Worm (Caenorhabditis elegans): ENCODE results near the gene ykt-6.

DNA sequence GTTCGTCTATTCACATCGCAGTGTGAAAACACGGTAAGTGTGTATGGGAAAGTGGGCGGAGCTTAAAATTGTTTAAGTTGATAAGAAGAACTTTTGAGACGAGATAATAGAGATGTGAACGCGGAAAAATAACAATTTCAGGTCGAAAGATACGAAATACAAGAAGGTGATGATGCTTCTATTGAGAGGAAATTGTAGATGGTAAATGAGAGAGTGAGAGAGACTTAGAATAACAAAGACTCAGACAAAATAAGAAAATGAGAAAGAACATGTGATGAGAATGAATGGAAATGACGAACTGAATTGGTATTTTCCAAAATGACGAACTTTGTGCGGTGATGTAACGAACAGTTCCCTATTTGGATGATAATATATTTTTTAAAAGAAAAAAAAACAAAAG, 16.3 kb downstream of the ykt-6 start:
- TF ChIP-seq pqm-1 (tag; optimal IDR thresholded peaks at IDR 0.05) (no peak), unc-86 (tag; optimal IDR thresholded peaks at IDR 0.05) (no peak), ceh-19 (GFP tag; optimal IDR thresholded peaks at IDR 0.05) (no peak), pha-4 (tag; optimal IDR thresholded peaks at IDR 0.05) (no peak), ceh-6 (GFP tag; optimal IDR thresholded peaks at IDR 0.05) (no peak), hlh-8 (tag; optimal IDR thresholded peaks at IDR 0.05) (no peak), ceh-9 (tag; optimal IDR thresholded peaks at IDR 0.05) (no peak), ama-1 (optimal IDR thresholded peaks at IDR 0.05) (no peak), pat-9 (tag; optimal IDR thresholded peaks at IDR 0.05) (no peak), fkh-10 (GFP tag; optimal IDR thresholded peaks at IDR 0.05) (no peak), nhr-11 (tag; optimal IDR thresholded peaks at IDR 0.05) (no peak)
